Fruit fly (Drosophila melanogaster) S2 (cell line): ENCODE measurements around the gene shps.

Experiments
- CG8478 ChIP-seq: fragments of >200 bp; optimal IDR thresholded peaks from 2 replicates; lab custom pipeline; 2018
- CTCF ChIP-seq, 2 experiments: fragments of >200 bp; optimal IDR thresholded peaks; 2 replicates each; lab custom pipeline; 2018

dm6 chr3R:24287157-24287556 lies 7.8 kb downstream of the shps start:
- TF ChIP-seq CG8478 (no peak), CTCF (optimal IDR thresholded peaks at IDR 0.05; lab: Kevin White, UChicago) (no peak)
